Worm (Caenorhabditis elegans) whole organism, young adult: ENCODE data around the gene E02C12.10.

Source experiments
- C17E4.6 ChIP-seq: fragments of 200-800 bp; sonication (Bioruptor generic); IDR thresholded peaks from 2 replicates; pipeline ENCODE4 v1.3.6; 2022; ENCODE audit warnings: missing genetic modification reagents, missing genetic modification characterization, missing compliant biosample characterization
- F23B12.7 ChIP-seq: sonication (generic microtip); optimal IDR thresholded peaks from 2 replicates; lab custom pipeline; 2017; ENCODE audit warnings: missing genetic modification characterization, mild to moderate bottlenecking, missing compliant biosample characterization, antibody characterized with exemption, moderate library complexity; ENCODE audit not compliant: insufficient read depth
- F49E8.2 ChIP-seq: sonication (generic microtip); optimal IDR thresholded peaks from 3 replicates; lab custom pipeline; 2017; ENCODE audit warnings: missing genetic modification characterization, mild to moderate bottlenecking, missing compliant biosample characterization, antibody characterized with exemption, moderate library complexity; ENCODE audit not compliant: insufficient read depth
- F52B5.7 ChIP-seq: sonication (generic microtip); optimal IDR thresholded peaks from 2 replicates; lab custom pipeline; 2016; ENCODE audit warnings: mild to moderate bottlenecking, missing genetic modification characterization, missing compliant biosample characterization
- F57A8.1 ChIP-seq: fragments of 200-800 bp; sonication (Bioruptor generic); optimal IDR thresholded peaks from 2 replicates; lab custom pipeline; 2018; ENCODE audit warnings: mild to moderate bottlenecking, missing genetic modification characterization, moderate library complexity, missing compliant biosample characterization
- F57C9.4 ChIP-seq: sonication (generic microtip); optimal IDR thresholded peaks from 2 replicates; lab custom pipeline; 2017; ENCODE audit warnings: mild to moderate bottlenecking, missing genetic modification characterization, missing compliant biosample characterization
- T07F8.4 ChIP-seq: sonication (generic microtip); optimal IDR thresholded peaks from 2 replicates; lab custom pipeline; 2016; ENCODE audit warnings: mild to moderate bottlenecking, missing genetic modification characterization, moderate library complexity, missing compliant biosample characterization
- T26A5.8 ChIP-seq: sonication (generic microtip); optimal IDR thresholded peaks from 2 replicates; lab custom pipeline; 2016; ENCODE audit warnings: missing genetic modification characterization, missing compliant biosample characterization
- Y56A3A.18 ChIP-seq: fragments of 200-800 bp; sonication (Bioruptor generic); IDR thresholded peaks from 2 replicates; pipeline ENCODE4 v1.3.6; 2022; ENCODE audit warnings: missing genetic modification reagents, missing genetic modification characterization, missing compliant biosample characterization
- Y79H2A.3 ChIP-seq: fragments of 200-800 bp; sonication (Bioruptor generic); conservative IDR thresholded peaks from 2 replicates; pipeline ENCODE4 v1.3.6; 2022; ENCODE audit warnings: missing genetic modification reagents, missing genetic modification characterization, missing compliant biosample characterization
- akir-1 ChIP-seq: fragments of 200-800 bp; sonication (Bioruptor generic); optimal IDR thresholded peaks from 2 replicates; lab custom pipeline; 2018; ENCODE audit warnings: mild to moderate bottlenecking, missing genetic modification characterization, moderate library complexity, missing compliant biosample characterization
- aptf-2 ChIP-seq: fragments of 200-800 bp; sonication (Bioruptor generic); conservative IDR thresholded peaks from 2 replicates; pipeline ENCODE4 v1.3.6; 2022; ENCODE audit warnings: missing genetic modification reagents, missing genetic modification characterization, missing compliant biosample characterization
- atf-7 ChIP-seq: sonication (generic microtip); optimal IDR thresholded peaks from 2 replicates; lab custom pipeline; 2017; ENCODE audit warnings: mild to moderate bottlenecking, missing genetic modification characterization, missing compliant biosample characterization
- athp-1 ChIP-seq: sonication (generic microtip); optimal IDR thresholded peaks from 2 replicates; lab custom pipeline; 2017; ENCODE audit warnings: mild to moderate bottlenecking, missing genetic modification characterization, missing compliant biosample characterization
- attf-5 ChIP-seq: fragments of 200-800 bp; sonication (Bioruptor generic); optimal IDR thresholded peaks from 2 replicates; lab custom pipeline; 2018; ENCODE audit warnings: mild to moderate bottlenecking, missing genetic modification characterization, missing compliant biosample characterization
- bed-2 ChIP-seq: fragments of 200-800 bp; sonication (Bioruptor generic); IDR thresholded peaks from 2 replicates; pipeline ENCODE4 v1.3.6; 2022; ENCODE audit warnings: missing genetic modification reagents, missing genetic modification characterization, missing compliant biosample characterization
- ccch-3 ChIP-seq: fragments of 200-800 bp; sonication (Bioruptor generic); optimal IDR thresholded peaks from 2 replicates; lab custom pipeline; 2018; ENCODE audit warnings: mild to moderate bottlenecking, missing genetic modification characterization, missing compliant biosample characterization
- cebp-1 ChIP-seq, 2 experiments: fragments of 200-800 bp in 1 of 2; sonication (Bioruptor generic) in 1 of 2; sonication (generic microtip) in 1 of 2; IDR thresholded peaks in 1 of 2; optimal IDR thresholded peaks in 1 of 2; 2 replicates each; pipeline versions ENCODE4 v1.3.6 to Lab custom; 2017 to 2022; ENCODE audit warnings: missing compliant biosample characterization in 2 of 2, missing genetic modification characterization in 2 of 2, mild to moderate bottlenecking in 1 of 2, missing genetic modification reagents in 1 of 2, moderate library complexity in 1 of 2
- ceh-100 ChIP-seq: fragments of 200-800 bp; sonication (Bioruptor generic); IDR thresholded peaks from 2 replicates; pipeline ENCODE4 v1.3.6; 2022; ENCODE audit warnings: missing genetic modification reagents, missing genetic modification characterization, missing compliant biosample characterization
- ceh-79 ChIP-seq: sonication (generic microtip); optimal IDR thresholded peaks from 2 replicates; lab custom pipeline; 2017; ENCODE audit warnings: mild to moderate bottlenecking, missing genetic modification characterization, missing compliant biosample characterization
- egl-44 ChIP-seq: fragments of 200-800 bp; sonication (Bioruptor generic); IDR thresholded peaks from 2 replicates; pipeline ENCODE4 v1.3.6; 2022; ENCODE audit warnings: missing genetic modification reagents, missing genetic modification characterization, missing compliant biosample characterization
- egrh-3 ChIP-seq: fragments of 200-800 bp; sonication (Bioruptor generic); IDR thresholded peaks from 2 replicates; pipeline ENCODE4 v1.3.6; 2022; ENCODE audit warnings: missing genetic modification reagents, missing genetic modification characterization, missing compliant biosample characterization
- gei-17 ChIP-seq: fragments of 200-800 bp; sonication (Bioruptor generic); optimal IDR thresholded peaks from 2 replicates; lab custom pipeline; 2018; ENCODE audit warnings: mild to moderate bottlenecking, missing genetic modification characterization, missing compliant biosample characterization
- hlh-26 ChIP-seq: fragments of 200-800 bp; sonication (Bioruptor generic); conservative IDR thresholded peaks from 2 replicates; pipeline ENCODE4 v1.3.6; 2022; ENCODE audit warnings: missing genetic modification reagents, missing genetic modification characterization, missing compliant biosample characterization
- hmg-1.2 ChIP-seq: fragments of 200-800 bp; sonication (Bioruptor generic); IDR thresholded peaks from 2 replicates; pipeline ENCODE4 v1.3.6; 2022; ENCODE audit warnings: missing genetic modification reagents, missing genetic modification characterization, missing compliant biosample characterization
- hmg-20 ChIP-seq: fragments of 200-800 bp; sonication (Bioruptor generic); IDR thresholded peaks from 2 replicates; pipeline ENCODE4 v1.3.6; 2022; ENCODE audit warnings: missing genetic modification reagents, missing genetic modification characterization, missing compliant biosample characterization
- lin-26 ChIP-seq: fragments of 200-800 bp; sonication (Bioruptor generic); IDR thresholded peaks from 2 replicates; pipeline ENCODE4 v1.3.6; 2022; ENCODE audit warnings: missing genetic modification reagents, missing genetic modification characterization, missing compliant biosample characterization
- madf-3 ChIP-seq: fragments of 200-800 bp; sonication (Bioruptor generic); IDR thresholded peaks from 2 replicates; pipeline ENCODE4 v1.3.6; 2022; ENCODE audit warnings: missing genetic modification reagents, missing genetic modification characterization, missing compliant biosample characterization
- madf-8 ChIP-seq: fragments of 200-800 bp; sonication (Bioruptor generic); conservative IDR thresholded peaks from 2 replicates; pipeline ENCODE4 v1.3.6; 2022; ENCODE audit warnings: missing genetic modification reagents, missing genetic modification characterization, missing compliant biosample characterization
- nfya-2 ChIP-seq: fragments of 200-800 bp; sonication (Bioruptor generic); IDR thresholded peaks from 2 replicates; pipeline ENCODE4 v1.3.6; 2022; ENCODE audit warnings: missing genetic modification reagents, missing genetic modification characterization, missing compliant biosample characterization
- nhr-179 ChIP-seq: sonication (generic microtip); optimal IDR thresholded peaks from 2 replicates; lab custom pipeline; 2016; ENCODE audit warnings: mild to moderate bottlenecking, missing genetic modification characterization, missing compliant biosample characterization
- nhr-80 ChIP-seq: sonication (generic microtip); optimal IDR thresholded peaks from 2 replicates; lab custom pipeline; 2016; ENCODE audit warnings: missing genetic modification characterization, missing compliant biosample characterization
- pha-4 ChIP-seq: fragments of 150-350 bp; sonication (generic microtip); optimal IDR thresholded peaks from 2 replicates; lab custom pipeline; 2014; ENCODE audit warnings: missing biosample characterization, missing genetic modification reagents, missing genetic modification characterization
- rpc-1 ChIP-seq, 2 experiments: fragments of 150-350 bp in 1 of 2; sonication (generic microtip) in 1 of 2; optimal IDR thresholded peaks; 2 replicates each; lab custom pipeline; 2014 to 2018; ENCODE audit warnings: missing biosample characterization in 1 of 2, missing genetic modification characterization in 1 of 2, missing genetic modification reagents in 1 of 2, missing genotype in 1 of 2
- snpc-3.4 ChIP-seq: sonication (generic microtip); optimal IDR thresholded peaks from 2 replicates; lab custom pipeline; 2017; ENCODE audit warnings: missing genetic modification characterization, mild to moderate bottlenecking, missing compliant biosample characterization, antibody characterized with exemption, moderate library complexity, missing genotype, missing genetic modification reagents
- somi-1 ChIP-seq: fragments of 200-800 bp; sonication (Bioruptor generic); optimal IDR thresholded peaks from 2 replicates; lab custom pipeline; 2018; ENCODE audit warnings: mild to moderate bottlenecking, missing genetic modification characterization, missing compliant biosample characterization
- ztf-26 ChIP-seq: sonication (generic microtip); optimal IDR thresholded peaks from 2 replicates; lab custom pipeline; 2017; ENCODE audit warnings: missing genetic modification characterization, missing compliant biosample characterization

Gene E02C12.10

DNA sequence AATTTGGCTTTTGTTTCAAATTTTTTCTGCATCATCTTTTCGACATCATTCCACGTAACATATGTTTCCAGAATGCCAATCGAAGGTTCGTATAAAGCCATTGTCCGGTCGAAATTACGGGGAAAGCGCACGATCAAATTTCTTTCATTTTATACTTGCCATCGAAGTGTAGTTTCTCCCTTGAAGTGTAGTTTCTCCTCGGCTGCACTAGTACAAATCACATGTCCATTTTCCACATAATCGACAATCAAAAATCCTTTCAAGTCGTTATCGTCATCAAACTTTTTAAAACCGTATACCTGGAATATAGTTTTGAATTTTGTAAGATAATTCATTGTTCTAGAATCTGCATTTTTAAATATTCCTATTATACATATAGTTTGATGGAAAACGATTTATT lies 2.8 kb downstream of the E02C12.10 start, which contains the start of gene E02C12.9:
Gene E02C12.9 (minus strand): TSS at position 101 of the 400 bp plus-strand sequence.
- TF ChIP-seq C17E4.6 (GFP tag; lab: Robert Waterston, UW) = no peak
- no peak for TF ChIP-seq ceh-100 (GFP tag; lab: Robert Waterston, UW)
- no peak for TF ChIP-seq ceh-79 (tag; lab: Kevin White, UChicago)
- TF ChIP-seq hmg-1.2 (GFP tag; lab: Robert Waterston, UW) = no peak
- TF ChIP-seq aptf-2 (GFP tag; lab: Robert Waterston, UW) = no peak
- TF ChIP-seq rpc-1 (optimal IDR thresholded peaks at IDR 0.05; lab: Kevin White, UChicago) = no peak
- TF ChIP-seq rpc-1 (tag; optimal IDR thresholded peaks at IDR 0.05; lab: Kevin White, UChicago) = no peak
- no peak for TF ChIP-seq nhr-179 (tag; lab: Kevin White, UChicago)
- TF ChIP-seq T07F8.4 (tag; lab: Kevin White, UChicago) = no peak
- TF ChIP-seq egrh-3 (GFP tag; lab: Robert Waterston, UW) = no peak

DNA sequence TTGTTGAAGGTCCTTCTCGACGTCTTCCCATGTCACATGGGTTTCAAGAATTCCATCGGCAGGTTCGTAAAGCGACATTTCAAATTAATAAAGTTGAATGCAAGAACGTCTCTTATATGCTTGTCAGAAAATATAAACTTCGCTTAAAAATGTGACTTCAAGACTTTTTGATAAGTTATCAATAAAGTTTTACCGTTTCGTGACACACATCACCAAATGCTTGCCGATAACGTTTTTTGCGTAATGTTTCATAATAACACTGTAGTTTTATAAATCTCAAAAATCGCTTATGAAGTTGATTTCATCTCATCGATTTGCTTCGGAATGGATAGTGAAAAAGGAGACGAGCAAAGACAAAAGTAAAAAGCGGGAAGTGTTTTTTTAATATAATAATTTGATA lies 4.7 kb downstream of the E02C12.10 start, which contains the start of gene E02C12.8:
Gene E02C12.8 (minus strand): TSS at position 141 of the 400 bp plus-strand sequence.
- TF ChIP-seq egl-44 (GFP tag; lab: Robert Waterston, UW) (no peak), F57A8.1 (GFP tag; lab: Kevin White, UChicago) (no peak), cebp-1 (GFP tag; IDR thresholded peaks at IDR 0.05; lab: Robert Waterston, UW) (peak; percentile 53; the same call in 1 of the 2 replicates), cebp-1 (tag; optimal IDR thresholded peaks at IDR 0.05; lab: Kevin White, UChicago) (no peak), nhr-80 (tag; lab: Kevin White, UChicago) (peak; percentile 77), nfya-2 (GFP tag; lab: Robert Waterston, UW) (no peak)
- TF ChIP-seq, all 124 proteins: peak for 2

DNA sequence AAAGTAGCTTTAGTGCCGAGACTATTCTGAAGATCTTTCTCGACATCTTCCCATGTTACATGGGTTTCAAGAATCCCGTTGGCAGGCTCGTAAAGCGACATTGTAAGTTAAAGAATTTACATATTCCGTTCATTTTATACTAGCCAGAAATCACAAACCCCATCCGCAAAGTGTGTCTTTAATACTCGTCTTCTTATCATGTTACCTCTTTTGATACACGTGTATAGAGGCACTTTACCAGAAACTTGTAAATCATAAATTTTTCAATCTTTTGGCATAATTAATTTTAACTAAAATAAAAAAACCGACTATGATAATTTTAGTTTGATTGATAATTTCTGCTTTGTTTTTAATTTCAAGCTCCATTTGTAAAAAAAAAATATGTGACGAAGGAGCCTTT lies 7.2 kb downstream of the E02C12.10 start, which contains the start of gene E02C12.6:
Gene E02C12.6 (minus strand): TSS at position 101 of the 400 bp plus-strand sequence.
- TF ChIP-seq nfya-2 (GFP tag; lab: Robert Waterston, UW) (no peak), ztf-26 (tag; lab: Kevin White, UChicago) (no peak), F23B12.7 (tag; lab: Kevin White, UChicago) (no peak), madf-8 (no peak), T26A5.8 (tag; lab: Kevin White, UChicago) (no peak), C17E4.6 (GFP tag; lab: Robert Waterston, UW) (no peak)

DNA sequence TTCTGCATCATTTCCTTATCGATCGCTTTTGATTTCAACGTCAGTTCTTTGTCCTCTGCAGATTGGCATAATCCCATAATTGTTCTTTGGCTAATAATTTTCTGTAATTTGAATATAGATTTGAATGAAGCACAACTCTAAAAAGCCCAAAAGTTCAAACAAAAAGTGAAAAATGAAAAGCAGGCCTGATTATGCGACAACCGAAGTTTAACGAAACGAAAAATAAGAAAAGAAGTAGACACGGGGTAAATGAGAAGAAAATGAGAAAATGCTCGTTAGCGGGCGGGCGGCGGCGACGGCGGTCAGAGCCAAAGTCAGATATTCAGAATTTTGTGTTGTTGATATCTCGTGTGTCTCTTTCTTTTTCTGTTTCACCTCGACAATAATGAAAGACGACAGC lies 18.5 kb downstream of the E02C12.10 start, which contains the start of gene gpa-3:
Gene gpa-3 (minus strand): TSS at position 101 of the 400 bp plus-strand sequence.
- TF ChIP-seq F57C9.4 (tag; lab: Kevin White, UChicago) = no peak
- TF ChIP-seq F52B5.7 (tag; lab: Kevin White, UChicago) = no peak
- TF ChIP-seq snpc-3.4 (tag; lab: Kevin White, UChicago) = no peak

DNA sequence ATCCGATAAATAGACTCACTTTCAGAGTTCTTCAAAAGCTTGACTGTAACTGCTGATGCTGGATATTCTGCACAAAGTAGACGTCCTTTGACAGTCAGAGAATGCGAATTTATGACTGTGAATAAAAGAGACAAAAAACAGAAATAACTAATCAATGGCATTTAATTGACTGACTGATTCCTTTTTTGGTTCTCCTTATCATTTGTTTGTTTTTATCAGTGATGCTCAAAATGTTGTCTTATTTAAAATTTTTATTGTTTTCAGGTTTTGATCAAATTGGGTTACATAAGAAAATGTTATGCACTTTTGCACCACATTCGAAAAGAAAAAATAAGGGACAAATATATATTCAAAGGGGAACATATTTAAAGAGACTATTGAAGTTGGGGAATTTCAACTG lies 21.9 kb downstream of the E02C12.10 start, which contains the start of gene ttr-49:
Gene ttr-49 (minus strand): TSS at position 171 of the 400 bp plus-strand sequence.
- TF ChIP-seq nhr-80 (tag; lab: Kevin White, UChicago) (peak; percentile 51), madf-3 (GFP tag; lab: Robert Waterston, UW) (no peak)

DNA sequence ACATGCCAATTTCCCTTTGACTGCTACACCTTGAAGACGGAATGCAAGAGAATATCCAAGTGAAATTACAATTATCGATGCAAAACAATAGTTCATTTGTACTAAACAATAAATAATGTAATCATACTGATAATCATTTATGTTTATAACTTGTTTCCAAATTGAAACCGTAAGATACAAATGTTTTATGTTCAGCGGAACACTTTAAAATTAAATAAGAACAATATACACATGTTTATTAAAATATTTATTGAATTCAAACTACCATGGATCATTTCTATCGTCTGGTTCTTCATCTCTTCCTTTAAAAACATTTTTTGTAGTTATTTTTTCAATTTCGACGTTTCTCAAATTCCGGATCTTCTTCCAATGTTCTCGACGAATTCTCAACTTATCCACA lies 22.8 kb downstream of the E02C12.10 start, which contains the start of gene ttr-40:
Gene ttr-40 (minus strand): TSS at position 101 of the 400 bp plus-strand sequence.
- no peak for TF ChIP-seq atf-7 (tag; lab: Kevin White, UChicago)
- no peak for TF ChIP-seq attf-5 (GFP tag; lab: Kevin White, UChicago)
- no peak for TF ChIP-seq F49E8.2
- TF ChIP-seq hlh-26 (GFP tag; lab: Robert Waterston, UW) = no peak
- no peak for TF ChIP-seq ccch-3
- TF ChIP-seq ceh-79 (tag; lab: Kevin White, UChicago) = no peak
- no peak for TF ChIP-seq madf-8
- no peak for TF ChIP-seq hmg-20 (GFP tag; lab: Robert Waterston, UW)
- no peak for TF ChIP-seq madf-3 (GFP tag; lab: Robert Waterston, UW)
- TF ChIP-seq athp-1 (tag; lab: Kevin White, UChicago) = no peak
- TF ChIP-seq Y79H2A.3 (GFP tag; lab: Robert Waterston, UW) = no peak
- TF ChIP-seq akir-1 (GFP tag; lab: Kevin White, UChicago) = no peak
- TF ChIP-seq gei-17 (GFP tag; lab: Kevin White, UChicago) = no peak
- TF ChIP-seq pha-4 (tag; lab: Kevin White, UChicago) = no peak
- no peak for TF ChIP-seq Y56A3A.18
- TF ChIP-seq lin-26 = no peak
- TF ChIP-seq bed-2 = no peak
- TF ChIP-seq somi-1 = no peak
- no peak for TF ChIP-seq nfya-2 (GFP tag; lab: Robert Waterston, UW)
- TF ChIP-seq, all 124 proteins: peak for 0
